Fruit fly (Drosophila melanogaster): ENCODE results near the gene CG8032.

CG8032 gene

dm6 chr3R:8676560-8677000 lies 12.7 kb downstream of the CG8032 start, which contains the start of the genes Unc50, CG11755 and CG8043 (continued):
- TF ChIP-seq odd (GFP tag; optimal IDR thresholded peaks at IDR 0.05) (peak; percentile 47), slbo (GFP tag; IDR thresholded peaks at IDR 0.05) (peak; percentile 83), luna (GFP tag; optimal IDR thresholded peaks at IDR 0.05) (peak; percentile 48), sqz (GFP tag; optimal IDR thresholded peaks at IDR 0.05) (peak; percentile 30), CG9817 (tag; optimal IDR thresholded peaks at IDR 0.05) (peak; percentile 82), knrl (GFP tag; IDR thresholded peaks at IDR 0.05; ENCODE audit: partially characterized antibody) (peak; percentile 99), Ada2b (GFP tag; IDR thresholded peaks at IDR 0.05) (peak; percentile 36; the same call in 1 of the 2 replicates), CTCF (GFP tag; optimal IDR thresholded peaks at IDR 0.05) (no peak), Usf (GFP tag; optimal IDR thresholded peaks at IDR 0.05) (peak; percentile 59), Doc3 (GFP tag; IDR thresholded peaks at IDR 0.05; ENCODE audit: partially characterized antibody) (peak; percentile 100), sug (tag; optimal IDR thresholded peaks at IDR 0.05) (peak; percentile 88), Kr (GFP tag; optimal IDR thresholded peaks at IDR 0.05) (no peak), sna (GFP tag; IDR thresholded peaks at IDR 0.05; ENCODE audit: partially characterized antibody) (peak; percentile 99), CG31388 (GFP tag; optimal IDR thresholded peaks at IDR 0.05) (peak; percentile 30), CG10431 (GFP tag; optimal IDR thresholded peaks at IDR 0.05) (peak; percentile 30), zfh2 (GFP tag; optimal IDR thresholded peaks at IDR 0.05) (peak; percentile 72), fru (optimal IDR thresholded peaks at IDR 0.05) (no peak), dmrt99B (tag; optimal IDR thresholded peaks at IDR 0.05) (peak; percentile 73), onecut (GFP tag; IDR thresholded peaks at IDR 0.05) (peak; percentile 58), CG10654 (GFP tag; optimal IDR thresholded peaks at IDR 0.05) (peak; percentile 73), gt (GFP tag; IDR thresholded peaks at IDR 0.05) (no peak), gcm (GFP tag; optimal IDR thresholded peaks at IDR 0.05) (peak; percentile 73), PHDP (tag; optimal IDR thresholded peaks at IDR 0.05) (no peak), ci (GFP tag; IDR thresholded peaks at IDR 0.05) (no peak; the same call in 2 of the 3 replicates), CG12744 (GFP tag; optimal IDR thresholded peaks at IDR 0.05) (peak; percentile 65), CG8944 (GFP tag; optimal IDR thresholded peaks at IDR 0.05) (peak; percentile 51), gfzf (GFP tag; optimal IDR thresholded peaks at IDR 0.05) (peak; percentile 85), Spps (tag; optimal IDR thresholded peaks at IDR 0.05) (peak; percentile 48), CG1603 (tag; optimal IDR thresholded peaks at IDR 0.05) (peak; percentile 78), lilli (GFP tag; optimal IDR thresholded peaks at IDR 0.05) (peak; percentile 91), stwl (tag; optimal IDR thresholded peaks at IDR 0.05) (no peak), Deaf1 (tag; optimal IDR thresholded peaks at IDR 0.05) (peak; percentile 51), CG8924 (tag; optimal IDR thresholded peaks at IDR 0.05) (peak; percentile 82), Neu2 (GFP tag; optimal IDR thresholded peaks at IDR 0.05; ENCODE audit: borderline replicate concordance) (no peak), CG17802 (tag; optimal IDR thresholded peaks at IDR 0.05) (no peak), CG10274 (GFP tag; optimal IDR thresholded peaks at IDR 0.05) (no peak), croc (GFP tag; conservative IDR thresholded peaks at IDR 0.05) (peak; percentile 50; the same call in 2 of the 3 replicates), CG16863 (GFP tag; optimal IDR thresholded peaks at IDR 0.05) (peak; percentile 44), E2f1 (GFP tag; IDR thresholded peaks at IDR 0.05) (peak; percentile 55; the same call in 1 of the 2 replicates), sob (GFP tag; IDR thresholded peaks at IDR 0.05) (peak; percentile 81), CG6813 (GFP tag; optimal IDR thresholded peaks at IDR 0.05) (no peak), tup (GFP tag; optimal IDR thresholded peaks at IDR 0.05) (peak; percentile 7), Sox102F (GFP tag; optimal IDR thresholded peaks at IDR 0.05) (peak; percentile 67), ATbp (GFP tag; optimal IDR thresholded peaks at IDR 0.05) (peak; percentile 32), CG4730 (GFP tag; IDR thresholded peaks at IDR 0.05) (peak; percentile 51), org-1 (GFP tag; optimal IDR thresholded peaks at IDR 0.05) (no peak), ttk (GFP tag; IDR thresholded peaks at IDR 0.05) (peak; percentile 52; the same call in 1 of the 2 replicates), Awh (GFP tag; IDR thresholded peaks at IDR 0.05) (0 out of 2 replicates have a peak, but pooled peaks have one; percentile 25), BEAF-32 (GFP tag; optimal IDR thresholded peaks at IDR 0.05) (peak; percentile 98), ash1 (GFP tag; optimal IDR thresholded peaks at IDR 0.05) (no peak), CG7786 (GFP tag; optimal IDR thresholded peaks at IDR 0.05) (peak; percentile 60)
